Fruit fly (Drosophila melanogaster): Measurements from ENCODE around the gene CG9581.

Gene CG9581

DNA sequence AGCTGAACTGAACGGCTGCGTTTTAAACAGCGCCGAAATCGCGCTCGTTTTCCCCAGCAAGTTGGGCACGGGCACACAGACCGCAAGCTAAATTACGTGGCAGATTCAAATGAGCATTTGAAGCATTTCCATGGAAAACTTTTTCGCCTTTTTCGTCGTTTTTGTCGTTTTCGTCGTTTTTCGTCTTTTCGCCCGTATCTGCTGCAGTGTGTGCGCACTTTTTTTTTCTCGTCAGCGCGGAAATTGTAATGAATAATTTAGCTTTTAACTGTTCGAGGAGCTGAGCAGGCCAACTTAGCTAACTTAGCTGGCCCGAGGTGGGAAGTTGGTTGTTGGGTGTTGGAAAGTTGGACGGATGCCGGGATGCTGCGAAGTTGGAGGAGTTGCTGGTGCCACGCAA lies 40.2 kb downstream of the CG9581 start:
- TF ChIP-seq CG5204 (GFP tag; optimal IDR thresholded peaks at IDR 0.05) (no peak), tj (GFP tag; optimal IDR thresholded peaks at IDR 0.05) (no peak), Clk (GFP tag; optimal IDR thresholded peaks at IDR 0.05) (no peak), Mnt (GFP tag; optimal IDR thresholded peaks at IDR 0.05) (no peak), cnc (optimal IDR thresholded peaks at IDR 0.05) (no peak), Crg-1 (GFP tag; optimal IDR thresholded peaks at IDR 0.05) (no peak), CG1620 (GFP tag; optimal IDR thresholded peaks at IDR 0.05) (no peak), CG7045 (GFP tag; optimal IDR thresholded peaks at IDR 0.05) (no peak), bab1 (GFP tag; optimal IDR thresholded peaks at IDR 0.05) (no peak), toe (GFP tag; optimal IDR thresholded peaks at IDR 0.05) (no peak), kay (GFP tag; ENCODE audit: borderline replicate concordance) (no peak), cic (GFP tag; optimal IDR thresholded peaks at IDR 0.05) (no peak), CG11617 (GFP tag; optimal IDR thresholded peaks at IDR 0.05) (no peak), pad (GFP tag; optimal IDR thresholded peaks at IDR 0.05) (no peak), Hr96 (GFP tag; optimal IDR thresholded peaks at IDR 0.05) (no peak), CG33017 (tag; optimal IDR thresholded peaks at IDR 0.05) (no peak), CG14711 (tag; optimal IDR thresholded peaks at IDR 0.05) (no peak), ovo (GFP tag; optimal IDR thresholded peaks at IDR 0.05) (no peak), CG12768 (GFP tag; optimal IDR thresholded peaks at IDR 0.05) (no peak), CG7101 (tag; optimal IDR thresholded peaks at IDR 0.05) (no peak)

DNA sequence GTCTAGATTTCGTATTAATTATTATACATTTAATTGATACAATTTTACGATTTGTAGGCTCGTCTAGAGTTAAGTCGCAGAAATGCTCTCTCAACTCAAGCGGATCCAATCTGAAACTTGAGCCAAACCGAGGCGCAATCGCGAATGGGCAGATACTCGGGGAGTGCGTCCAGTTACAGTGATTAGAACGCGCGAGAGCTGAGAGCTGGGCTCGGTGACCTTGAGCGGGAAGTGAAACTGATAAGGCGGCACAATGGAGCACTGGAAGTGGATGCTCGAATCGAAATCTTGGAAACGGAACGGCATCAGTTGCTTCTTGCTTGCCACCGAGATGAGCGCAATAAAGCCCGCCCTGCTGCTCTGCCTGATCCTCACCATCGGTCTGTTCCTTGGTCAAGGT lies 47.6 kb downstream of the CG9581 start, which contains the start of gene CG34331:
Gene CG34331 (plus strand): TSS at position 301 of the 400 bp plus-strand sequence.
- TF ChIP-seq CG11617 (GFP tag; optimal IDR thresholded peaks at IDR 0.05), result no peak
- TF ChIP-seq CG12768 (GFP tag; optimal IDR thresholded peaks at IDR 0.05), result no peak
- TF ChIP-seq ovo (GFP tag; optimal IDR thresholded peaks at IDR 0.05), result no peak
- TF ChIP-seq pad (GFP tag; optimal IDR thresholded peaks at IDR 0.05), result no peak
- TF ChIP-seq CG5204 (GFP tag; optimal IDR thresholded peaks at IDR 0.05), result no peak
- TF ChIP-seq Clk (GFP tag; optimal IDR thresholded peaks at IDR 0.05), result no peak
- TF ChIP-seq Hr96 (GFP tag; optimal IDR thresholded peaks at IDR 0.05), result no peak
- no peak for TF ChIP-seq toe (GFP tag; optimal IDR thresholded peaks at IDR 0.05)
- no peak for TF ChIP-seq tj (GFP tag; optimal IDR thresholded peaks at IDR 0.05)
- no peak for TF ChIP-seq cic (GFP tag; optimal IDR thresholded peaks at IDR 0.05)
- TF ChIP-seq CG14711 (tag; optimal IDR thresholded peaks at IDR 0.05), result no peak
- no peak for TF ChIP-seq bab1 (GFP tag; optimal IDR thresholded peaks at IDR 0.05)
- TF ChIP-seq CG7101 (tag; optimal IDR thresholded peaks at IDR 0.05), result no peak
- TF ChIP-seq cnc (optimal IDR thresholded peaks at IDR 0.05), result no peak
